Worm (Caenorhabditis elegans): Measurements from ENCODE around the gene parn-1.

- TF ChIP-seq lin-15B (tag; optimal IDR thresholded peaks at IDR 0.05): peak; percentile 51
- no peak for TF ChIP-seq unc-62 (GFP tag; optimal IDR thresholded peaks at IDR 0.05)
- no peak for TF ChIP-seq mdl-1 (tag; optimal IDR thresholded peaks at IDR 0.05)
- peak; percentile 17 for TF ChIP-seq snpc-4 (tag; optimal IDR thresholded peaks at IDR 0.05)
- TF ChIP-seq ceh-82 (tag; optimal IDR thresholded peaks at IDR 0.05): no peak
- no peak for TF ChIP-seq R02D3.7 (tag; optimal IDR thresholded peaks at IDR 0.05)
- no peak for TF ChIP-seq tbx-2 (tag; optimal IDR thresholded peaks at IDR 0.05)
These were observed 2.4 kb upstream of the parn-1 start, which contains the start of gene istr-1 for ce11 chrV:12697364-12697901.
